Worm (Caenorhabditis elegans): ENCODE measurements around the gene mlc-4.

DNA sequence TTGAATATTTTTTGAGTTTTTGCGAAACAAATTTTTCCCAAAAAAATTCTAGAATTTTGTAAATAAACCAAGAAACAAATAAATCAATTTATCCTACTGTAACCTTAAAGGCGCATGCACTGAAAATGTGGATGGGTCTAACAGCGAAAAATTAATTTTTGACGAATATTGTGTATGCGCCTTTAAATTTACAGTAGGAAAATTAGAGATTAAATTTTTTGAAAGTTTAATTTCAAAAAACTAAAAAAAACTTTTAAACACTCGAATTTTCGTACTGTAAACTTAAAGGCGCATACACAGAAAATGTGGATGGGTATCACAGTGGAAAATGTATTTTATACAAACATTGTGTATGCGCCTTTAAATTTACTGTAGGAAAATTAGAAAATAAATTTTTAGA lies 3.4 kb downstream of the mlc-4 start:
- TF ChIP-seq nhr-11 (tag; optimal IDR thresholded peaks at IDR 0.05), result no peak
- TF ChIP-seq dmd-4 (tag; optimal IDR thresholded peaks at IDR 0.05; ENCODE audit: borderline replicate concordance), result no peak
- no peak for TF ChIP-seq ceh-6 (GFP tag; optimal IDR thresholded peaks at IDR 0.05)

Data from whole organism, late embryonic.